Worm (Caenorhabditis elegans) whole organism, early embryonic: ENCODE data around the gene mcm-10.

Experiments used
- F13C5.2 ChIP-seq: sonication (generic microtip); optimal IDR thresholded peaks from 2 replicates; lab custom pipeline; 2017; ENCODE audit warnings: mild to moderate bottlenecking, missing genetic modification characterization, inconsistent platforms, missing compliant biosample characterization
- aly-1 ChIP-seq: sonication (generic microtip); optimal IDR thresholded peaks from 2 replicates; lab custom pipeline; 2016; ENCODE audit warnings: missing genetic modification characterization, missing compliant biosample characterization
- ama-1 ChIP-seq: fragments of 150-350 bp; optimal IDR thresholded peaks from 2 replicates; lab custom pipeline; 2014
- ceh-36 ChIP-seq: sonication (generic microtip); optimal IDR thresholded peaks from 2 replicates; lab custom pipeline; 2016; ENCODE audit warnings: missing genetic modification characterization, inconsistent platforms, missing compliant biosample characterization
- ets-7 ChIP-seq: sonication (generic microtip); optimal IDR thresholded peaks from 2 replicates; lab custom pipeline; 2016; ENCODE audit warnings: missing genotype, missing genetic modification characterization, missing compliant biosample characterization
- flt-1 ChIP-seq: fragments of 200-800 bp; sonication (Bioruptor generic); IDR thresholded peaks from 2 replicates; pipeline ENCODE4 v1.3.6; 2022; ENCODE audit warnings: missing genetic modification characterization, missing compliant biosample characterization
- hmbx-1 ChIP-seq: sonication (generic microtip); optimal IDR thresholded peaks from 2 replicates; lab custom pipeline; 2016; ENCODE audit warnings: mild to moderate bottlenecking, missing genetic modification characterization, missing compliant biosample characterization
- hmg-4 ChIP-seq: fragments of 200-800 bp; sonication (Bioruptor generic); optimal IDR thresholded peaks from 2 replicates; lab custom pipeline; 2018; ENCODE audit warnings: mild to moderate bottlenecking, missing genetic modification characterization, missing compliant biosample characterization
- hnd-1 ChIP-seq: sonication (generic microtip); optimal IDR thresholded peaks from 2 replicates; lab custom pipeline; 2016; ENCODE audit warnings: missing genetic modification characterization, missing compliant biosample characterization
- pes-1 ChIP-seq: fragments of 200-800 bp; sonication (Bioruptor generic); IDR thresholded peaks from 2 replicates; pipeline ENCODE4 v1.3.6; 2022; ENCODE audit warnings: missing genetic modification reagents, missing genetic modification characterization, missing compliant biosample characterization
- tbx-11 ChIP-seq: fragments of 200-800 bp; sonication (Bioruptor generic); IDR thresholded peaks from 2 replicates; pipeline ENCODE4 v1.3.6; 2022; ENCODE audit warnings: missing genetic modification characterization, missing compliant biosample characterization
- tbx-37 ChIP-seq: fragments of 200-800 bp; sonication (Bioruptor generic); conservative IDR thresholded peaks from 2 replicates; pipeline ENCODE4 v1.3.6; 2022; ENCODE audit warnings: missing genetic modification reagents, missing genetic modification characterization, missing compliant biosample characterization
- tra-4 ChIP-seq: sonication (generic microtip); optimal IDR thresholded peaks from 2 replicates; lab custom pipeline; 2017; ENCODE audit warnings: missing genetic modification characterization, missing compliant biosample characterization

- TF ChIP-seq tbx-37 (GFP tag; lab: Robert Waterston, UW) = no peak
- TF ChIP-seq ceh-36 = no peak
- no peak for TF ChIP-seq F13C5.2 (tag; lab: Kevin White, UChicago)
- no peak for TF ChIP-seq flt-1 (GFP tag; lab: Robert Waterston, UW)
- TF ChIP-seq ama-1 (lab: Kevin White, UChicago) = no peak
- no peak for TF ChIP-seq hmg-4 (GFP tag; lab: Kevin White, UChicago)
- no peak for TF ChIP-seq tra-4 (tag; lab: Kevin White, UChicago)
- no peak for TF ChIP-seq aly-1
- TF ChIP-seq hnd-1 (tag; lab: Kevin White, UChicago) = no peak
- no peak for TF ChIP-seq tbx-11 (GFP tag; lab: Robert Waterston, UW)
- TF ChIP-seq hmbx-1 = no peak
- TF ChIP-seq pes-1 = no peak
- no peak for TF ChIP-seq ets-7 (tag; lab: Kevin White, UChicago)
Observed at ce11 chrIII:11279954-11280353, 37.4 kb upstream of the mcm-10 start.
